Fruit fly (Drosophila melanogaster): Measurements from ENCODE around the gene Akap200.

Akap200 gene

dm6 chr2L:8425962-8426759 lies 10.7 kb downstream of the Akap200 start:
- peak; percentile 60 for TF ChIP-seq pros (GFP tag; optimal IDR thresholded peaks at IDR 0.05)
- TF ChIP-seq CG8281 (tag; optimal IDR thresholded peaks at IDR 0.05) = no peak
- TF ChIP-seq CG11456 (GFP tag; IDR thresholded peaks at IDR 0.05) = 0 out of 3 replicates have a peak, but pooled peaks have one; percentile 21
- no peak for TF ChIP-seq cato (GFP tag; optimal IDR thresholded peaks at IDR 0.05; ENCODE audit: borderline replicate concordance)
- 0 out of 3 replicates have a peak, but pooled peaks have one; percentile 39 for TF ChIP-seq CG2199 (GFP tag; IDR thresholded peaks at IDR 0.05)

dm6 chr2L:8426801-8427200 lies 11.3 kb downstream of the Akap200 start:
- TF ChIP-seq E2f2 (GFP tag; IDR thresholded peaks at IDR 0.05) = no peak
- TF ChIP-seq HHEX (GFP tag; optimal IDR thresholded peaks at IDR 0.05) = no peak
- peak; percentile 63 for TF ChIP-seq Med (GFP tag)
- no peak for TF ChIP-seq CG7839 (tag; optimal IDR thresholded peaks at IDR 0.05)
- TF ChIP-seq CG16779 (GFP tag; IDR thresholded peaks at IDR 0.05) = no peak
- no peak for TF ChIP-seq CG10543 (GFP tag; optimal IDR thresholded peaks at IDR 0.05)
- TF ChIP-seq psq (GFP tag; optimal IDR thresholded peaks at IDR 0.05) = no peak
- no peak for TF ChIP-seq CG9215 (GFP tag; IDR thresholded peaks at IDR 0.05)

dm6 chr2L:8432130-8432529 lies 16.6 kb downstream of the Akap200 start:
- TF ChIP-seq Ets65A (GFP tag) (peak; percentile 91), sisA (GFP tag; IDR thresholded peaks at IDR 0.05) (0 out of 2 replicates have a peak, but pooled peaks have one; percentile 19), so (GFP tag; IDR thresholded peaks at IDR 0.05) (0 out of 3 replicates have a peak, but pooled peaks have one; percentile 11), Camta (GFP tag; optimal IDR thresholded peaks at IDR 0.05) (no peak), ewg (GFP tag; optimal IDR thresholded peaks at IDR 0.05) (peak; percentile 16), sob (GFP tag; IDR thresholded peaks at IDR 0.05) (0 out of 2 replicates have a peak, but pooled peaks have one; percentile 12), tin (GFP tag; optimal IDR thresholded peaks at IDR 0.05) (no peak), HLHmδ (GFP tag; optimal IDR thresholded peaks at IDR 0.05) (no peak), CG3726 (GFP tag; IDR thresholded peaks at IDR 0.05) (0 out of 3 replicates have a peak, but pooled peaks have one; percentile 25), schlank (tag; optimal IDR thresholded peaks at IDR 0.05) (no peak), ara (GFP tag; IDR thresholded peaks at IDR 0.05) (0 out of 2 replicates have a peak, but pooled peaks have one; percentile 15)

dm6 chr2L:8433512-8433911 lies 18.0 kb downstream of the Akap200 start, which contains the start of gene grk:
grk (minus strand) TSS chr2L:8433598.
- TF ChIP-seq stc (GFP tag; IDR thresholded peaks at IDR 0.05) (no peak), Oli (tag; optimal IDR thresholded peaks at IDR 0.05) (no peak), lmd (GFP tag; IDR thresholded peaks at IDR 0.05) (no peak), Sox102F (GFP tag; optimal IDR thresholded peaks at IDR 0.05) (no peak), ro (GFP tag; IDR thresholded peaks at IDR 0.05) (no peak), jing (GFP tag; optimal IDR thresholded peaks at IDR 0.05) (no peak), ham (GFP tag; IDR thresholded peaks at IDR 0.05) (no peak), Scr (GFP tag; IDR thresholded peaks at IDR 0.05; ENCODE audit: partially characterized antibody) (no peak), fu2 (GFP tag; optimal IDR thresholded peaks at IDR 0.05) (no peak), CG6175 (GFP tag; IDR thresholded peaks at IDR 0.05) (no peak), CG4820 (GFP tag; optimal IDR thresholded peaks at IDR 0.05) (no peak), CG2199 (GFP tag; IDR thresholded peaks at IDR 0.05) (peak; percentile 78; the same call in 2 of the 3 replicates), CG12104 (GFP tag; optimal IDR thresholded peaks at IDR 0.05) (no peak), CG10321 (GFP tag; IDR thresholded peaks at IDR 0.05) (no peak), CG12219 (GFP tag; optimal IDR thresholded peaks at IDR 0.05) (no peak), mld (GFP tag; IDR thresholded peaks at IDR 0.05; ENCODE audit: partially characterized antibody) (no peak), CG18262 (tag; optimal IDR thresholded peaks at IDR 0.05) (no peak), sens (GFP tag) (no peak), Opbp (GFP tag; IDR thresholded peaks at IDR 0.05; ENCODE audit: partially characterized antibody) (0 out of 3 replicates have a peak, but pooled peaks have one; percentile 45), Trl (optimal IDR thresholded peaks at IDR 0.05) (peak; percentile 55 to 60), Trl (GFP tag; optimal IDR thresholded peaks at IDR 0.05) (no peak), BEAF-32 (GFP tag; optimal IDR thresholded peaks at IDR 0.05) (no peak), Ada2b (GFP tag; IDR thresholded peaks at IDR 0.05) (no peak), Chrac-16 (GFP tag; optimal IDR thresholded peaks at IDR 0.05) (no peak)

Data from whole organism, embryonic.